Worm (Caenorhabditis elegans) whole organism, L1 larva: ENCODE measurements around the gene W04G3.13.

Source experiments
- ceh-63 ChIP-seq: fragments of 200-800 bp; sonication (Bioruptor generic); optimal IDR thresholded peaks from 2 replicates; lab custom pipeline; 2018; ENCODE audit warnings: mild to moderate bottlenecking, missing genetic modification characterization, missing compliant biosample characterization
- lin-13 ChIP-seq: fragments of 150-350 bp; optimal IDR thresholded peaks from 2 replicates; lab custom pipeline; 2014; ENCODE audit warnings: missing biosample characterization, missing genetic modification reagents, missing genetic modification characterization
- lin-39 ChIP-seq: fragments of 150-350 bp; optimal IDR thresholded peaks from 2 replicates; lab custom pipeline; 2014; ENCODE audit warnings: missing biosample characterization, missing genetic modification reagents, missing genetic modification characterization
- lsy-2 ChIP-seq, 2 experiments: fragments of 150-350 bp; optimal IDR thresholded peaks; 2 replicates each; lab custom pipeline; 2014; ENCODE audit warnings: missing biosample characterization in 2 of 2, missing genetic modification characterization in 2 of 2
- nhr-90 ChIP-seq: sonication (generic microtip); optimal IDR thresholded peaks from 2 replicates; lab custom pipeline; 2016; ENCODE audit warnings: mild to moderate bottlenecking, missing genetic modification characterization, missing compliant biosample characterization; ENCODE audit not compliant: poor library complexity

DNA sequence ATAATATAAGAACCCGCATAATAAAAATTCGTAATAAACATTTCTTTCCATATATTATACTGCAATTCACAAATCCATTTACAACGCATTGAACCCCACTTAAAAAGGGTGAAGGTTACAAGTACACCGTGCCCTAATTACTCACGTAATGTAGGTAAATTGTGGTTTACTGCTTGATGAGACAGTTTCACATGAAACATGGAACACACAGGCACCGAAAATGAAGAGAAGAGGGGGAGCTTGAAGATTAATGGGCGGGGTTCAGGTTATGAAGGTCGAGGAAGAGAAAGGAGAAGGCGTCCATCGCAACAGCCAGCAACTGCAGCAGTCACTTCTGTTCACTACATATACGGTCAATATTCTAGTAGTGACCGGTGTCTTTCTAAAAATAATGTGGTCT lies 19.8 kb downstream of the W04G3.13 start, which contains the start of gene lpr-6:
- no peak for TF ChIP-seq lin-13
- no peak for TF ChIP-seq ceh-63 (GFP tag; lab: Kevin White, UChicago)
- no peak for TF ChIP-seq lin-39 (tag; lab: Kevin White, UChicago)
- no peak for TF ChIP-seq nhr-90 (tag; lab: Kevin White, UChicago)
- TF ChIP-seq lsy-2 (tag; optimal IDR thresholded peaks at IDR 0.05; lab: Kevin White, UChicago) = no peak
